Fruit fly (Drosophila melanogaster) whole organism, embryonic: ENCODE measurements around the gene Or69a.

ENCODE experiments used
- Asciz ChIP-seq: fragments of 200-800 bp; sonication (Bioruptor generic); optimal IDR thresholded peaks from 2 replicates; lab custom pipeline; 2017; ENCODE audit warnings: missing biosample characterization, mild to moderate bottlenecking, missing genetic modification characterization, missing genetic modification reagents
- B-H2 ChIP-seq: fragments of 200-800 bp; sonication (Bioruptor generic); optimal IDR thresholded peaks from 2 replicates; lab custom pipeline; 2018; ENCODE audit warnings: missing biosample characterization, mild to moderate bottlenecking, missing genetic modification characterization
- CG10959 ChIP-seq: fragments of 200-800 bp; sonication (Bioruptor generic); IDR thresholded peaks from 2 replicates; pipeline ENCODE4 v1.3.6; 2022; ENCODE audit warnings: missing biosample characterization, missing genetic modification characterization
- CG11093 ChIP-seq: fragments of 200-800 bp; sonication (Bioruptor generic); IDR thresholded peaks from 3 replicates; pipeline ENCODE4 v1.3.6; 2022; ENCODE audit warnings: missing biosample characterization, missing genetic modification characterization
- CG13287 ChIP-seq: fragments of 200-800 bp; sonication (Bioruptor generic); IDR thresholded peaks from 2 replicates; pipeline ENCODE4 v1.3.6; 2022; ENCODE audit warnings: missing biosample characterization, missing genetic modification characterization; ENCODE audit not compliant: partially characterized antibody
- CG14441 ChIP-seq: fragments of 200-800 bp; sonication (Bioruptor generic); IDR thresholded peaks from 2 replicates; pipeline ENCODE4 v1.3.6; 2022; ENCODE audit warnings: missing biosample characterization, missing genetic modification characterization
- CG15696 ChIP-seq: fragments of 200-800 bp; sonication (Bioruptor generic); optimal IDR thresholded peaks from 2 replicates; lab custom pipeline; 2019; ENCODE audit warnings: missing biosample characterization, mild to moderate bottlenecking, missing genetic modification characterization, moderate library complexity
- CG2202 ChIP-seq: fragments of 200-800 bp; sonication (Bioruptor generic); optimal IDR thresholded peaks from 2 replicates; lab custom pipeline; 2018; ENCODE audit warnings: missing biosample characterization, mild to moderate bottlenecking, missing genetic modification characterization
- CG30431 ChIP-seq: fragments of 200-800 bp; sonication (Bioruptor generic); optimal IDR thresholded peaks from 2 replicates; lab custom pipeline; 2017; ENCODE audit warnings: missing biosample characterization, missing genetic modification characterization
- CG31365 ChIP-seq: fragments of 200-800 bp; sonication (Bioruptor generic); optimal IDR thresholded peaks from 2 replicates; lab custom pipeline; 2018; ENCODE audit warnings: missing biosample characterization, mild to moderate bottlenecking, missing genetic modification characterization
- CG34224 ChIP-seq: fragments of 200-800 bp; sonication (Bioruptor generic); IDR thresholded peaks from 3 replicates; pipeline ENCODE4 v1.3.6; 2022; ENCODE audit warnings: missing biosample characterization, missing genetic modification characterization; ENCODE audit not compliant: partially characterized antibody
- CG34422 ChIP-seq: fragments of 200-800 bp; sonication (Bioruptor generic); IDR thresholded peaks from 3 replicates; pipeline ENCODE4 v1.3.6; 2022; ENCODE audit warnings: missing biosample characterization, missing genetic modification characterization
- CG3847 ChIP-seq: fragments of 200-800 bp; sonication (Bioruptor generic); IDR thresholded peaks from 2 replicates; pipeline ENCODE4 v1.3.6; 2022; ENCODE audit warnings: missing biosample characterization, missing genetic modification characterization
- CG7271 ChIP-seq: fragments of 200-800 bp; sonication (Bioruptor generic); optimal IDR thresholded peaks from 2 replicates; lab custom pipeline; 2018; ENCODE audit warnings: missing biosample characterization, mild to moderate bottlenecking, missing genetic modification characterization, moderate library complexity
- CG7786 ChIP-seq: fragments of 200-800 bp; sonication (Bioruptor generic); optimal IDR thresholded peaks from 2 replicates; lab custom pipeline; 2016; ENCODE audit warnings: missing biosample characterization, missing genetic modification characterization
- CG8944 ChIP-seq: fragments of 200-800 bp; sonication (Bioruptor generic); optimal IDR thresholded peaks from 3 replicates; lab custom pipeline; 2016; ENCODE audit warnings: missing biosample characterization, missing genetic modification characterization
- CoRest ChIP-seq: fragments of 200-800 bp; sonication (Bioruptor generic); optimal IDR thresholded peaks from 3 replicates; lab custom pipeline; 2018; ENCODE audit warnings: missing biosample characterization, mild to moderate bottlenecking, missing genetic modification characterization, moderate library complexity
- Dip3 ChIP-seq: fragments of 200-800 bp; sonication (Bioruptor generic); optimal IDR thresholded peaks from 3 replicates; lab custom pipeline; 2016; ENCODE audit warnings: missing biosample characterization, missing genetic modification characterization
- Elba2 ChIP-seq: fragments of 200-800 bp; sonication (Bioruptor generic); optimal IDR thresholded peaks from 3 replicates; lab custom pipeline; 2016; ENCODE audit warnings: missing biosample characterization, missing genetic modification characterization
- Ets97D ChIP-seq: fragments of 200-800 bp; sonication (Bioruptor generic); optimal IDR thresholded peaks from 3 replicates; lab custom pipeline; 2016; ENCODE audit warnings: missing biosample characterization, missing genetic modification characterization
- HLH4C ChIP-seq: fragments of 200-800 bp; sonication (Bioruptor generic); IDR thresholded peaks from 3 replicates; pipeline ENCODE4 v1.3.6; 2022; ENCODE audit warnings: missing biosample characterization, missing genetic modification characterization; ENCODE audit not compliant: partially characterized antibody
- Lhr ChIP-seq: fragments of 200-800 bp; sonication (Bioruptor generic); optimal IDR thresholded peaks from 3 replicates; lab custom pipeline; 2017; ENCODE audit warnings: mild to moderate bottlenecking, missing biosample characterization, missing genetic modification reagents, missing genetic modification characterization
- Meics ChIP-seq: fragments of 200-800 bp; sonication (Bioruptor generic); optimal IDR thresholded peaks from 2 replicates; lab custom pipeline; 2017; ENCODE audit warnings: missing biosample characterization, mild to moderate bottlenecking, missing genetic modification characterization
- NFAT ChIP-seq: fragments of 200-800 bp; sonication (Bioruptor generic); IDR thresholded peaks from 2 replicates; pipeline ENCODE4 v1.3.6; 2022; ENCODE audit warnings: missing biosample characterization, missing genetic modification characterization
- Nf-YC ChIP-seq: fragments of 200-800 bp; optimal IDR thresholded peaks from 3 replicates; lab custom pipeline; 2019; ENCODE audit warnings: missing biosample characterization, mild to moderate bottlenecking, missing genetic modification characterization, moderate library complexity
- NfI ChIP-seq: fragments of 200-800 bp; sonication (Bioruptor generic); optimal IDR thresholded peaks from 3 replicates; lab custom pipeline; 2018; ENCODE audit warnings: missing biosample characterization, mild to moderate bottlenecking, missing genetic modification characterization, moderate library complexity
- Xrp1 ChIP-seq: fragments of 200-800 bp; sonication (Bioruptor generic); IDR thresholded peaks from 2 replicates; pipeline ENCODE4 v1.3.6; 2022; ENCODE audit warnings: missing biosample characterization, missing genetic modification characterization
- abd-A ChIP-seq: fragments of 200-800 bp; sonication (Bioruptor generic); optimal IDR thresholded peaks from 3 replicates; lab custom pipeline; 2019; ENCODE audit warnings: missing biosample characterization, mild to moderate bottlenecking, missing genetic modification characterization, moderate library complexity
- bsh ChIP-seq, 2 experiments: fragments of 200-800 bp; sonication (Bioruptor generic); optimal IDR thresholded peaks; 2 replicates each; lab custom pipeline; 2017 to 2018; ENCODE audit warnings: mild to moderate bottlenecking in 2 of 2, missing biosample characterization in 2 of 2, missing genetic modification characterization in 2 of 2, moderate library complexity in 1 of 2
- cas ChIP-seq: fragments of 200-800 bp; sonication (Bioruptor generic); IDR thresholded peaks from 2 replicates; pipeline ENCODE4 v1.3.6; 2022; ENCODE audit warnings: missing biosample characterization, missing genetic modification characterization
- chinmo ChIP-seq: fragments of 200-800 bp; sonication (Bioruptor generic); IDR thresholded peaks from 4 replicates; pipeline ENCODE4 v1.3.6; 2022; ENCODE audit warnings: missing biosample characterization, missing genetic modification characterization; ENCODE audit not compliant: partially characterized antibody
- dysf ChIP-seq: fragments of 200-800 bp; sonication (Bioruptor generic); IDR thresholded peaks from 3 replicates; pipeline ENCODE4 v1.3.6; 2022; ENCODE audit warnings: missing biosample characterization, missing genetic modification characterization
- gcm2 ChIP-seq: fragments of 200-800 bp; sonication (Bioruptor generic); optimal IDR thresholded peaks from 2 replicates; lab custom pipeline; 2016; ENCODE audit warnings: missing biosample characterization, missing genetic modification characterization
- gfzf ChIP-seq: fragments of 200-800 bp; sonication (Bioruptor generic); optimal IDR thresholded peaks from 2 replicates; lab custom pipeline; 2016; ENCODE audit warnings: missing biosample characterization, mild to moderate bottlenecking, missing genetic modification characterization, moderate library complexity
- inv ChIP-seq: fragments of 200-800 bp; sonication (Bioruptor generic); IDR thresholded peaks from 2 replicates; pipeline ENCODE4 v1.3.6; 2022; ENCODE audit warnings: missing biosample characterization, missing genetic modification characterization; ENCODE audit not compliant: partially characterized antibody
- lab ChIP-seq: fragments of 200-800 bp; sonication (Bioruptor generic); optimal IDR thresholded peaks from 3 replicates; lab custom pipeline; 2017; ENCODE audit warnings: missing biosample characterization, missing genetic modification characterization, mild to moderate bottlenecking, moderate library complexity, missing genetic modification reagents
- luna ChIP-seq: fragments of 200-800 bp; sonication (Bioruptor generic); optimal IDR thresholded peaks from 2 replicates; lab custom pipeline; 2016; ENCODE audit warnings: missing biosample characterization, missing genetic modification characterization
- nerfin-2 ChIP-seq: fragments of 200-800 bp; sonication (Bioruptor generic); IDR thresholded peaks from 2 replicates; pipeline ENCODE4 v1.3.6; 2022; ENCODE audit warnings: missing biosample characterization, missing genetic modification characterization; ENCODE audit not compliant: partially characterized antibody
- pan ChIP-seq, 4 experiments: fragments of >200 bp in 3 of 4; fragments of 200-800 bp in 1 of 4; sonication (Bioruptor generic) in 1 of 4; optimal IDR thresholded peaks in 3 of 4; IDR thresholded peaks in 1 of 4; 2 replicates each; pipeline versions ENCODE4 v1.3.6 to Lab custom; 2017 to 2022; ENCODE audit warnings: missing biosample characterization in 2 of 4, missing genetic modification characterization in 2 of 4, mixed read lengths in 1 of 4
- pho ChIP-seq: fragments of 200-800 bp; sonication (Bioruptor generic); optimal IDR thresholded peaks from 2 replicates; lab custom pipeline; 2016; ENCODE audit warnings: missing biosample characterization, missing genetic modification characterization
- scrt ChIP-seq: fragments of 200-800 bp; sonication (Bioruptor generic); optimal IDR thresholded peaks from 2 replicates; lab custom pipeline; 2018; ENCODE audit warnings: missing biosample characterization, mild to moderate bottlenecking, missing genetic modification characterization, moderate library complexity
- sens ChIP-seq: fragments of 200-800 bp; sonication (Bioruptor generic); peaks from one replicate; lab custom pipeline; 2016; ENCODE audit warnings: missing biosample characterization, missing genetic modification characterization
- seq ChIP-seq: fragments of 200-800 bp; sonication (Bioruptor generic); IDR thresholded peaks from 2 replicates; pipeline ENCODE4 v1.3.6; 2022; ENCODE audit warnings: missing biosample characterization, missing genetic modification characterization
- slou ChIP-seq: fragments of 200-800 bp; sonication (Bioruptor generic); optimal IDR thresholded peaks from 3 replicates; lab custom pipeline; 2016; ENCODE audit warnings: missing biosample characterization, missing genetic modification characterization
- stwl ChIP-seq: fragments of 200-800 bp; sonication (Bioruptor generic); optimal IDR thresholded peaks from 3 replicates; lab custom pipeline; 2018; ENCODE audit warnings: missing biosample characterization, mild to moderate bottlenecking, missing genetic modification characterization, moderate library complexity
- trem ChIP-seq: fragments of 200-800 bp; optimal IDR thresholded peaks from 3 replicates; lab custom pipeline; 2019; ENCODE audit warnings: missing biosample characterization, mild to moderate bottlenecking, missing genetic modification characterization, moderate library complexity
- tup ChIP-seq: fragments of 200-800 bp; sonication (Bioruptor generic); optimal IDR thresholded peaks from 2 replicates; lab custom pipeline; 2016; ENCODE audit warnings: missing biosample characterization, mild to moderate bottlenecking, missing genetic modification characterization, moderate library complexity

The Or69a gene

dm6 chr3L:13007946-13008462 lies 40.5 kb upstream of the Or69a start (continued):
- TF ChIP-seq Ets97D (no peak), tup (GFP tag; lab: Kevin White, UChicago) (no peak), CG10959 (no peak), Meics (GFP tag; lab: Kevin White, UChicago) (no peak)
- TF ChIP-seq, all 482 proteins: peak for 54

dm6 chr3L:13006490-13006889 lies 39.0 kb upstream of the Or69a start, which contains the start of gene CG11263:
CG11263 (plus strand) TSS chr3L:13006817.
- TF ChIP-seq bsh (GFP tag; optimal IDR thresholded peaks at IDR 0.05; lab: Kevin White, UChicago) (no peak), pan (optimal IDR thresholded peaks at IDR 0.05; lab: Kevin White, UChicago) (no peak), pan (GFP tag; optimal IDR thresholded peaks at IDR 0.05 in 1 of 2, IDR thresholded peaks at IDR 0.05 in 1 of 2) (peak in 1 of 2 experiments; percentile 42), CG34224 (GFP tag; lab: Robert Waterston, UW) (peak; percentile 83), CG13287 (GFP tag; lab: Robert Waterston, UW) (peak; percentile 89), CG14441 (GFP tag; lab: Robert Waterston, UW) (0 out of 2 replicates have a peak, but pooled peaks have one; percentile 26), slou (GFP tag; lab: Kevin White, UChicago) (peak; percentile 64), CG31365 (tag; lab: Kevin White, UChicago) (no peak), CG15696 (tag; lab: Kevin White, UChicago) (no peak), gcm2 (GFP tag; lab: Kevin White, UChicago) (peak; percentile 12), nerfin-2 (GFP tag; lab: Robert Waterston, UW) (peak; percentile 80), CG3847 (GFP tag; lab: Robert Waterston, UW) (peak; percentile 42), pho (GFP tag; lab: Kevin White, UChicago) (peak; percentile 55), HLH4C (GFP tag; lab: Robert Waterston, UW) (peak; percentile 88), luna (peak; percentile 49), NFAT (GFP tag; lab: Robert Waterston, UW) (peak; percentile 22; the same call in 1 of the 2 replicates), Elba2 (GFP tag; lab: Kevin White, UChicago) (no peak), lab (GFP tag; lab: Kevin White, UChicago) (no peak), Lhr (GFP tag; lab: Kevin White, UChicago) (peak; percentile 73), CG2202 (no peak), CoRest (tag; lab: Kevin White, UChicago) (peak; percentile 61), CG7271 (tag; lab: Kevin White, UChicago) (no peak), CG30431 (peak; percentile 7), abd-A (tag; lab: Kevin White, UChicago) (no peak), Nf-YC (tag; lab: Kevin White, UChicago) (no peak), CG11093 (GFP tag; lab: Robert Waterston, UW) (no peak), Asciz (GFP tag; lab: Kevin White, UChicago) (no peak), gfzf (GFP tag; lab: Kevin White, UChicago) (peak; percentile 53), NfI (GFP tag; lab: Kevin White, UChicago) (peak; percentile 34), stwl (peak; percentile 97), chinmo (GFP tag; lab: Robert Waterston, UW) (peak; percentile 77; the same call in 2 of the 4 replicates), CG34422 (peak; percentile 59; the same call in 1 of the 3 replicates), CG7786 (GFP tag; lab: Kevin White, UChicago) (peak; percentile 66), inv (GFP tag; lab: Robert Waterston, UW) (peak; percentile 74), sens (GFP tag; lab: Kevin White, UChicago) (peak; percentile 88), cas (GFP tag; lab: Robert Waterston, UW) (no peak), scrt (peak; percentile 2), Xrp1 (GFP tag; lab: Robert Waterston, UW) (peak; percentile 60; the same call in 1 of the 2 replicates), trem (tag; lab: Kevin White, UChicago) (peak; percentile 41), CG8944 (GFP tag; lab: Kevin White, UChicago) (peak; percentile 50), seq (GFP tag; lab: Robert Waterston, UW) (no peak), B-H2 (peak; percentile 4), Dip3 (GFP tag; lab: Kevin White, UChicago) (peak; percentile 56), dysf (GFP tag; lab: Robert Waterston, UW) (peak; percentile 43; the same call in 1 of the 3 replicates)
